Fruit fly (Drosophila melanogaster): ENCODE results near the gene ATPsynO.

DNA sequence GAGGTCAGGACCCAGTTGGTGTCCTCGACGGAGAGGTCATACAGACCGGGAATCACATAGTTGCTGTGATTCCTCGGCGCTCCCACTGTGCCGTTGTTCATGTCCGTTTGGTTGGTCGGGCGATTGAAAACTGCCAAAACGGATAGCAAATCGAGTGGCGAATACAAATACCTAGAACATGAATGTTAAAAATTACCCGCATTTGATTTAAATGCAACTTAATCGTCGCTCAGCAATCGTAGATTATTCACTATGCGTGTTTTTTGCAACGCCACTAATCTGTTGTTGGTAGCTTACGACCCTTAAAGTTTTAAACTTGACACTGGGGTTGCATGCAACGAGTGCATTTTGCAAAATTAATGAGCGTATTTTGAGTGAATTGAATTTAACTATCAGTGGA, 16.4 kb upstream of the ATPsynO start, which contains the start of gene Amt:
- TF ChIP-seq CG8478 (optimal IDR thresholded peaks at IDR 0.05) (no peak), CTCF (optimal IDR thresholded peaks at IDR 0.05) (no peak)

Data from S2 (cell line).